Worm (Caenorhabditis elegans) whole organism, L3 larva: ENCODE measurements around the gene tsp-14.

ENCODE experiments used
- R02D3.7 ChIP-seq: fragments of 150-350 bp; optimal IDR thresholded peaks from 2 replicates; lab custom pipeline; 2014; ENCODE audit warnings: missing biosample characterization, missing genetic modification characterization
- ZK546.5 ChIP-seq: sonication (generic microtip); optimal IDR thresholded peaks from 2 replicates; lab custom pipeline; 2017; ENCODE audit warnings: missing biosample characterization, missing genetic modification characterization
- aly-2 ChIP-seq: fragments of 150-350 bp; optimal IDR thresholded peaks from 2 replicates; lab custom pipeline; 2014; ENCODE audit warnings: missing biosample characterization, missing genetic modification characterization
- ama-1 ChIP-seq: fragments of 150-350 bp; optimal IDR thresholded peaks from 2 replicates; lab custom pipeline; 2018
- ceh-16 ChIP-seq: sonication (generic microtip); optimal IDR thresholded peaks from 2 replicates; lab custom pipeline; 2017; ENCODE audit warnings: missing biosample characterization, missing genetic modification characterization
- ceh-28 ChIP-seq: fragments of 150-350 bp; optimal IDR thresholded peaks from 2 replicates; lab custom pipeline; 2014; ENCODE audit warnings: missing biosample characterization, missing genetic modification reagents, missing genetic modification characterization
- ceh-82 ChIP-seq: fragments of 150-350 bp; optimal IDR thresholded peaks from 2 replicates; lab custom pipeline; 2014; ENCODE audit warnings: missing biosample characterization, missing genetic modification characterization
- ceh-9 ChIP-seq: sonication (generic microtip); optimal IDR thresholded peaks from 2 replicates; lab custom pipeline; 2018; ENCODE audit warnings: missing biosample characterization, missing genetic modification characterization
- egl-27 ChIP-seq: sonication (generic microtip); optimal IDR thresholded peaks from 4 replicates; lab custom pipeline; 2017; ENCODE audit warnings: missing biosample characterization, missing genetic modification reagents, missing genetic modification characterization
- egl-5 ChIP-seq: fragments of 150-350 bp; optimal IDR thresholded peaks from 2 replicates; lab custom pipeline; 2017; ENCODE audit warnings: missing biosample characterization, missing genetic modification reagents, missing genetic modification characterization, inconsistent platforms
- elt-2 ChIP-seq: sonication (generic microtip); optimal IDR thresholded peaks from 2 replicates; lab custom pipeline; 2016; ENCODE audit warnings: missing genetic modification reagents, mild to moderate bottlenecking, missing genetic modification characterization, missing compliant biosample characterization
- elt-3 ChIP-seq, 3 experiments: fragments of 150-350 bp in 1 of 3; sonication (generic microtip) in 2 of 3; optimal IDR thresholded peaks; 2 replicates in 2 of 3; 4 replicates in 1 of 3; lab custom pipeline; 2014 to 2017; ENCODE audit warnings: missing biosample characterization in 3 of 3, missing genetic modification characterization in 3 of 3
- eor-1 ChIP-seq, 2 experiments: fragments of 150-350 bp; optimal IDR thresholded peaks; 2 replicates each; lab custom pipeline; 2014 to 2018; ENCODE audit warnings: missing biosample characterization in 2 of 2, missing genetic modification characterization in 2 of 2
- fkh-2 ChIP-seq: fragments of 150-350 bp; optimal IDR thresholded peaks from 2 replicates; lab custom pipeline; 2014; ENCODE audit warnings: missing biosample characterization, missing genetic modification reagents, missing genetic modification characterization
- fos-1 ChIP-seq: fragments of 150-350 bp; optimal IDR thresholded peaks from 2 replicates; lab custom pipeline; 2014; ENCODE audit warnings: missing biosample characterization, missing genetic modification characterization
- hmg-11 ChIP-seq: sonication (generic microtip); optimal IDR thresholded peaks from 2 replicates; lab custom pipeline; 2016; ENCODE audit warnings: missing genetic modification characterization, missing compliant biosample characterization
- jun-1 ChIP-seq: fragments of 150-350 bp; optimal IDR thresholded peaks from 2 replicates; lab custom pipeline; 2014; ENCODE audit warnings: missing biosample characterization, missing genetic modification reagents, missing genetic modification characterization
- lsy-12 ChIP-seq: sonication (generic microtip); optimal IDR thresholded peaks from 2 replicates; lab custom pipeline; 2016; ENCODE audit warnings: mild to moderate bottlenecking, missing genetic modification characterization, missing compliant biosample characterization
- mdl-1 ChIP-seq: fragments of 150-350 bp; optimal IDR thresholded peaks from 2 replicates; lab custom pipeline; 2014; ENCODE audit warnings: missing biosample characterization, missing genetic modification characterization
- mml-1 ChIP-seq: fragments of 150-350 bp; sonication (generic microtip); optimal IDR thresholded peaks from 3 replicates; lab custom pipeline; 2014; ENCODE audit warnings: missing biosample characterization, missing genetic modification characterization
- nfya-1 ChIP-seq: sonication (generic microtip); optimal IDR thresholded peaks from 2 replicates; lab custom pipeline; 2017; ENCODE audit warnings: missing genetic modification characterization, mild to moderate bottlenecking, missing compliant biosample characterization, antibody characterized with exemption, moderate library complexity; ENCODE audit not compliant: insufficient read depth
- nhr-11 ChIP-seq: fragments of 150-350 bp; optimal IDR thresholded peaks from 2 replicates; lab custom pipeline; 2014; ENCODE audit warnings: missing biosample characterization, missing genetic modification characterization
- nhr-12 ChIP-seq: fragments of 150-350 bp; optimal IDR thresholded peaks from 2 replicates; lab custom pipeline; 2014; ENCODE audit warnings: missing biosample characterization, missing genetic modification characterization
- nhr-23 ChIP-seq: fragments of 150-350 bp; optimal IDR thresholded peaks from 2 replicates; lab custom pipeline; 2014; ENCODE audit warnings: missing biosample characterization, missing genetic modification reagents, missing genetic modification characterization
- nhr-25 ChIP-seq: sonication (generic microtip); optimal IDR thresholded peaks from 2 replicates; lab custom pipeline; 2017; ENCODE audit warnings: missing biosample characterization, missing genetic modification characterization
- nhr-43 ChIP-seq: sonication (generic microtip); optimal IDR thresholded peaks from 2 replicates; lab custom pipeline; 2016; ENCODE audit warnings: mild to moderate bottlenecking, missing genetic modification characterization, missing compliant biosample characterization; ENCODE audit not compliant: poor library complexity, severe bottlenecking
- nhr-67 ChIP-seq: fragments of 150-350 bp; optimal IDR thresholded peaks from 2 replicates; lab custom pipeline; 2014; ENCODE audit warnings: missing biosample characterization, missing genetic modification characterization
- nhr-76 ChIP-seq: fragments of 150-350 bp; sonication (generic microtip); optimal IDR thresholded peaks from 5 replicates; lab custom pipeline; 2014; ENCODE audit warnings: missing biosample characterization, missing genetic modification characterization
- nhr-77 ChIP-seq: fragments of 150-350 bp; optimal IDR thresholded peaks from 2 replicates; lab custom pipeline; 2014; ENCODE audit warnings: missing biosample characterization, missing genetic modification characterization
- pha-4 ChIP-seq: fragments of 150-350 bp; optimal IDR thresholded peaks from 2 replicates; lab custom pipeline; 2014; ENCODE audit warnings: missing biosample characterization, missing genetic modification reagents, missing genetic modification characterization
- pqm-1 ChIP-seq: fragments of 150-350 bp; optimal IDR thresholded peaks from 2 replicates; lab custom pipeline; 2017; ENCODE audit warnings: missing biosample characterization, missing genetic modification characterization, inconsistent platforms
- tbx-2 ChIP-seq: sonication (generic microtip); optimal IDR thresholded peaks from 2 replicates; lab custom pipeline; 2016; ENCODE audit warnings: mild to moderate bottlenecking, missing genetic modification characterization, missing compliant biosample characterization
- unc-39 ChIP-seq: sonication (generic microtip); optimal IDR thresholded peaks from 4 replicates; lab custom pipeline; 2017; ENCODE audit warnings: missing biosample characterization, missing genetic modification characterization
- unc-62 ChIP-seq: fragments of 150-350 bp; sonication (generic microtip); optimal IDR thresholded peaks from 4 replicates; lab custom pipeline; 2014; ENCODE audit warnings: missing biosample characterization, missing genetic modification reagents, missing genetic modification characterization
- ztf-11 ChIP-seq: fragments of 150-350 bp; optimal IDR thresholded peaks from 2 replicates; lab custom pipeline; 2014; ENCODE audit warnings: missing biosample characterization, missing genetic modification characterization
- ztf-4 ChIP-seq: fragments of 150-350 bp; optimal IDR thresholded peaks from 2 replicates; lab custom pipeline; 2014; ENCODE audit warnings: missing biosample characterization, missing genetic modification characterization

tsp-14 gene

ce11 chrX:4876904-4877303 lies at the start of gene tsp-14:
tsp-14 (minus strand) TSS chrX:4876965.
- no peak for TF ChIP-seq nhr-11 (tag; lab: Kevin White, UChicago)
- no peak for TF ChIP-seq pha-4 (tag; lab: Kevin White, UChicago)
- TF ChIP-seq fos-1 (tag; lab: Kevin White, UChicago): no peak
- TF ChIP-seq ceh-16 (tag; lab: Kevin White, UChicago): no peak
- no peak for TF ChIP-seq mml-1 (tag; lab: Kevin White, UChicago)
- TF ChIP-seq elt-3 (tag; optimal IDR thresholded peaks at IDR 0.05; lab: Kevin White, UChicago): no peak
- no peak for TF ChIP-seq ama-1 (lab: Kevin White, UChicago)
- no peak for TF ChIP-seq elt-2
- no peak for TF ChIP-seq ceh-9 (tag; lab: Kevin White, UChicago)
- TF ChIP-seq ZK546.5 (tag; lab: Kevin White, UChicago): no peak
- no peak for TF ChIP-seq nfya-1

- TF ChIP-seq mdl-1 (no peak), ztf-4 (tag; lab: Kevin White, UChicago) (no peak), nhr-77 (no peak), ceh-82 (tag; lab: Kevin White, UChicago) (no peak)
Observed at ce11 chrX:4920942-4921540, 44.3 kb upstream of the tsp-14 start, which contains the start of gene K05B2.4. K05B2.4 (minus strand) TSS chrX:4920992.

- TF ChIP-seq unc-39 (tag; lab: Kevin White, UChicago) (no peak), pqm-1 (tag; lab: Kevin White, UChicago) (no peak), hmg-11 (tag; lab: Kevin White, UChicago) (no peak), nhr-76 (no peak), R02D3.7 (tag; lab: Kevin White, UChicago) (no peak)
Observed at ce11 chrX:4915879-4916278, 39.1 kb upstream of the tsp-14 start, which contains the start of gene ifa-4. ifa-4 (minus strand) TSS chrX:4915979.

- no peak for TF ChIP-seq nhr-11 (tag; lab: Kevin White, UChicago)
- no peak for TF ChIP-seq egl-27 (tag; lab: Kevin White, UChicago)
- TF ChIP-seq nhr-43: no peak
- TF ChIP-seq egl-5 (tag; lab: Kevin White, UChicago): no peak
- TF ChIP-seq unc-62 (GFP tag; lab: Kevin White, UChicago): no peak
Observed at ce11 chrX:4914464-4914863, 37.7 kb upstream of the tsp-14 start.

DNA sequence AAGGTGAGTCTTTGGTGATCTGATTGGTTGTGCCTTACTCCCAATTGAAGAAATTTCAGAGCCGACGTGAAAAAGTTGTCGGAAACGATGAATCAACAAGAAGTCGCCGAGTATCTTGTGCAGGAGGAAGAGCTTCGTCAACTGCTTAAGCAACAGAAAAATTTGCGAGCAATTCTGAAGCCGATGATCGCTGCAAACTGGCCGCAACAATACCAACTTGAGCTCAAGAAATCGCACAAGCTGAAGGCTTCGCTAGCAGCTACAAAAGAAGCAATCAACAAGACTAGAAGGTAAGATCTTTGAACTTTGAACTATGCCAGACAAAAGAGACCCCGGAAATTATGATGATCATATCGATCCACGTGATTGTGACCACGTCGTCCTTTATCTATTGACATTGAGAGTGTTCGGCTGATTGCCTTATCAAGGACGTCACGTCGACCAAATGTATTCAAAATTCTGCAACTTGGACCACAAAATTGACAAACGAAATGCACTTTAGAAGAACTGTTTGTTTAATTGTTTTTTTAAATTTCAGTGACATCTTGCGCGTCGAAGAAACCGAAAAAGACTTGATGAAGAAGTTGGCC lies 34.6 kb upstream of the tsp-14 start:
- no peak for TF ChIP-seq jun-1 (tag; lab: Kevin White, UChicago)
- no peak for TF ChIP-seq pqm-1 (tag; lab: Kevin White, UChicago)
- no peak for TF ChIP-seq ceh-16 (tag; lab: Kevin White, UChicago)
- no peak for TF ChIP-seq pha-4 (tag; lab: Kevin White, UChicago)
- TF ChIP-seq tbx-2 (tag; lab: Kevin White, UChicago): no peak
- TF ChIP-seq nhr-12 (tag; lab: Kevin White, UChicago): no peak
- TF ChIP-seq fos-1 (tag; lab: Kevin White, UChicago): no peak
- no peak for TF ChIP-seq ZK546.5 (tag; lab: Kevin White, UChicago)
- no peak for TF ChIP-seq fkh-2 (tag; lab: Kevin White, UChicago)
- no peak for TF ChIP-seq lsy-12 (tag; lab: Kevin White, UChicago)
- TF ChIP-seq R02D3.7 (tag; lab: Kevin White, UChicago): no peak
- TF ChIP-seq eor-1 (tag; optimal IDR thresholded peaks at IDR 0.05; lab: Kevin White, UChicago): no peak
- TF ChIP-seq elt-3 (tag; optimal IDR thresholded peaks at IDR 0.05; lab: Kevin White, UChicago): no peak
- no peak for TF ChIP-seq ceh-9 (tag; lab: Kevin White, UChicago)

- TF ChIP-seq nhr-23 (tag; lab: Kevin White, UChicago) (no peak), aly-2 (tag; lab: Kevin White, UChicago) (no peak), ztf-11 (tag; lab: Kevin White, UChicago) (no peak), nhr-25 (tag; lab: Kevin White, UChicago) (no peak), nhr-67 (tag; lab: Kevin White, UChicago) (no peak), ceh-28 (no peak), ceh-82 (tag; lab: Kevin White, UChicago) (no peak), pqm-1 (tag; lab: Kevin White, UChicago) (peak; percentile 45), unc-62 (GFP tag; lab: Kevin White, UChicago) (no peak), elt-2 (peak; percentile 80)
- TF ChIP-seq, all 47 proteins: peak for 2
Observed at ce11 chrX:4905804-4906203, 29.0 kb upstream of the tsp-14 start, which contains the start of gene K05B2.2. K05B2.2 (plus strand) TSS chrX:4906081.
